Fruit fly (Drosophila melanogaster) whole organism, embryonic: ENCODE data around the gene Art8.

Experiments used
- Aef1 ChIP-seq: fragments of 200-800 bp; sonication (Bioruptor generic); IDR thresholded peaks from 3 replicates; pipeline ENCODE4 v1.3.6; 2022; ENCODE audit warnings: missing biosample characterization, missing genetic modification characterization
- CG10431 ChIP-seq: fragments of 200-800 bp; sonication (Bioruptor generic); optimal IDR thresholded peaks from 3 replicates; lab custom pipeline; 2018; ENCODE audit warnings: missing biosample characterization, mild to moderate bottlenecking, missing genetic modification characterization
- CG11247 ChIP-seq: fragments of 200-800 bp; sonication (Bioruptor generic); IDR thresholded peaks from 2 replicates; pipeline ENCODE4 v1.3.6; 2022; ENCODE audit warnings: missing biosample characterization, missing genetic modification characterization
- CG11398 ChIP-seq: fragments of 200-800 bp; sonication (Bioruptor generic); optimal IDR thresholded peaks from 2 replicates; lab custom pipeline; 2016; ENCODE audit warnings: missing biosample characterization, missing genetic modification characterization
- CG12104 ChIP-seq: fragments of 200-800 bp; sonication (Bioruptor generic); optimal IDR thresholded peaks from 3 replicates; lab custom pipeline; 2016; ENCODE audit warnings: missing biosample characterization, missing genetic modification characterization
- CG13775 ChIP-seq: fragments of 200-800 bp; sonication (Bioruptor generic); optimal IDR thresholded peaks from 3 replicates; lab custom pipeline; 2017; ENCODE audit warnings: missing biosample characterization, mild to moderate bottlenecking, missing genetic modification characterization
- CG14014 ChIP-seq: fragments of 200-800 bp; sonication (Bioruptor generic); IDR thresholded peaks from 2 replicates; pipeline ENCODE4 v1.3.6; 2022; ENCODE audit warnings: missing biosample characterization, missing genetic modification characterization
- CG14050 ChIP-seq: fragments of 200-800 bp; sonication (Bioruptor generic); IDR thresholded peaks from 3 replicates; pipeline ENCODE4 v1.3.6; 2022; ENCODE audit warnings: missing biosample characterization, missing genetic modification characterization
- CG16815 ChIP-seq: fragments of 200-800 bp; sonication (Bioruptor generic); optimal IDR thresholded peaks from 3 replicates; lab custom pipeline; 2017; ENCODE audit warnings: missing biosample characterization, mild to moderate bottlenecking, missing genetic modification characterization
- CG2875 ChIP-seq: fragments of 200-800 bp; sonication (Bioruptor generic); optimal IDR thresholded peaks from 2 replicates; lab custom pipeline; 2017; ENCODE audit warnings: missing biosample characterization, mild to moderate bottlenecking, missing genetic modification characterization, missing genetic modification reagents
- CG30020 ChIP-seq: fragments of 200-800 bp; optimal IDR thresholded peaks from 2 replicates; lab custom pipeline; 2019; ENCODE audit warnings: missing biosample characterization, mild to moderate bottlenecking, missing genetic modification characterization, moderate library complexity
- CG33213 ChIP-seq: fragments of 200-800 bp; sonication (Bioruptor generic); optimal IDR thresholded peaks from 3 replicates; lab custom pipeline; 2016; ENCODE audit warnings: missing biosample characterization, missing genetic modification characterization
- CG34422 ChIP-seq: fragments of 200-800 bp; sonication (Bioruptor generic); IDR thresholded peaks from 3 replicates; pipeline ENCODE4 v1.3.6; 2022; ENCODE audit warnings: missing biosample characterization, missing genetic modification characterization
- CG3838 ChIP-seq: fragments of 200-800 bp; sonication (Bioruptor generic); optimal IDR thresholded peaks from 3 replicates; lab custom pipeline; 2016; ENCODE audit warnings: missing biosample characterization, missing genetic modification characterization
- CG5245 ChIP-seq: fragments of 200-800 bp; sonication (Bioruptor generic); optimal IDR thresholded peaks from 3 replicates; lab custom pipeline; 2016; ENCODE audit warnings: missing biosample characterization, missing genetic modification characterization
- CG6254 ChIP-seq: fragments of 200-800 bp; sonication (Bioruptor generic); optimal IDR thresholded peaks from 3 replicates; lab custom pipeline; 2017; ENCODE audit warnings: mild to moderate bottlenecking, missing biosample characterization, missing genetic modification reagents, missing genetic modification characterization
- CG6272 ChIP-seq: fragments of 200-800 bp; sonication (Bioruptor generic); IDR thresholded peaks from 2 replicates; pipeline ENCODE4 v1.3.6; 2022; ENCODE audit warnings: missing biosample characterization, missing genetic modification characterization
- CG7357 ChIP-seq: fragments of 200-800 bp; sonication (Bioruptor generic); IDR thresholded peaks from 3 replicates; pipeline ENCODE4 v1.3.6; 2022; ENCODE audit warnings: missing biosample characterization, missing genetic modification characterization
- CG7372 ChIP-seq: fragments of 200-800 bp; sonication (Bioruptor generic); IDR thresholded peaks from 2 replicates; pipeline ENCODE4 v1.3.6; 2022; ENCODE audit warnings: missing biosample characterization, missing genetic modification characterization
- CG8944 ChIP-seq: fragments of 200-800 bp; sonication (Bioruptor generic); optimal IDR thresholded peaks from 3 replicates; lab custom pipeline; 2016; ENCODE audit warnings: missing biosample characterization, missing genetic modification characterization
- CG9797 ChIP-seq: fragments of 200-800 bp; sonication (Bioruptor generic); optimal IDR thresholded peaks from 3 replicates; lab custom pipeline; 2018; ENCODE audit warnings: missing biosample characterization, mild to moderate bottlenecking, missing genetic modification characterization
- CkIIα-i1 ChIP-seq: fragments of 200-800 bp; sonication (Bioruptor generic); IDR thresholded peaks from 2 replicates; pipeline ENCODE4 v1.3.6; 2022; ENCODE audit warnings: missing biosample characterization, missing genetic modification characterization
- Deaf1 ChIP-seq: fragments of 200-800 bp; optimal IDR thresholded peaks from 3 replicates; lab custom pipeline; 2019; ENCODE audit warnings: missing biosample characterization, mild to moderate bottlenecking, missing genetic modification characterization, moderate library complexity
- Elba2 ChIP-seq: fragments of 200-800 bp; sonication (Bioruptor generic); optimal IDR thresholded peaks from 3 replicates; lab custom pipeline; 2016; ENCODE audit warnings: missing biosample characterization, missing genetic modification characterization
- Hmx ChIP-seq: fragments of 200-800 bp; sonication (Bioruptor generic); optimal IDR thresholded peaks from 2 replicates; lab custom pipeline; 2016; ENCODE audit warnings: missing biosample characterization, missing genetic modification characterization
- Hr51 ChIP-seq, 2 experiments: fragments of 200-800 bp; sonication (Bioruptor generic); optimal IDR thresholded peaks; 2 replicates in 1 of 2; 3 replicates in 1 of 2; lab custom pipeline; 2016 to 2018; ENCODE audit warnings: missing biosample characterization in 2 of 2, missing genetic modification characterization in 2 of 2, mild to moderate bottlenecking in 1 of 2, moderate library complexity in 1 of 2
- Lhr ChIP-seq: fragments of 200-800 bp; sonication (Bioruptor generic); optimal IDR thresholded peaks from 3 replicates; lab custom pipeline; 2017; ENCODE audit warnings: mild to moderate bottlenecking, missing biosample characterization, missing genetic modification reagents, missing genetic modification characterization
- Ptx1 ChIP-seq: fragments of 200-800 bp; sonication (Bioruptor generic); IDR thresholded peaks from 2 replicates; pipeline ENCODE4 v1.3.6; 2022; ENCODE audit warnings: missing biosample characterization, missing genetic modification characterization
- Side ChIP-seq: fragments of 200-800 bp; sonication (Bioruptor generic); optimal IDR thresholded peaks from 2 replicates; lab custom pipeline; 2016; ENCODE audit warnings: missing biosample characterization, missing genetic modification characterization
- Vsx1 ChIP-seq: fragments of 200-800 bp; sonication (Bioruptor generic); optimal IDR thresholded peaks from 2 replicates; lab custom pipeline; 2017; ENCODE audit warnings: missing biosample characterization, mild to moderate bottlenecking, missing genetic modification characterization, missing genetic modification reagents
- al ChIP-seq: fragments of 200-800 bp; sonication (Bioruptor generic); IDR thresholded peaks from 2 replicates; pipeline ENCODE4 v1.3.6; 2022; ENCODE audit warnings: missing biosample characterization, missing genetic modification characterization
- bcd ChIP-seq: fragments of 200-800 bp; sonication (Bioruptor generic); optimal IDR thresholded peaks from 2 replicates; lab custom pipeline; 2017; ENCODE audit warnings: missing biosample characterization, mild to moderate bottlenecking, missing genetic modification characterization
- bigmax ChIP-seq: fragments of 200-800 bp; sonication (Bioruptor generic); optimal IDR thresholded peaks from 2 replicates; lab custom pipeline; 2018; ENCODE audit warnings: missing biosample characterization, mild to moderate bottlenecking, missing genetic modification characterization
- chn ChIP-seq: fragments of 200-800 bp; sonication (Bioruptor generic); optimal IDR thresholded peaks from 2 replicates; lab custom pipeline; 2016; ENCODE audit warnings: missing biosample characterization, missing genetic modification characterization
- crol ChIP-seq: fragments of 200-800 bp; sonication (Bioruptor generic); IDR thresholded peaks from 2 replicates; pipeline ENCODE4 v1.3.6; 2022; ENCODE audit warnings: missing biosample characterization, missing genetic modification characterization
- crp ChIP-seq, 2 experiments: fragments of 200-800 bp; sonication (Bioruptor generic); optimal IDR thresholded peaks; 2 replicates in 1 of 2; 3 replicates in 1 of 2; lab custom pipeline; 2017; ENCODE audit warnings: missing biosample characterization in 2 of 2, missing genetic modification characterization in 2 of 2, mild to moderate bottlenecking in 1 of 2, moderate library complexity in 1 of 2
- ems ChIP-seq: fragments of 200-800 bp; sonication (Bioruptor generic); optimal IDR thresholded peaks from 3 replicates; lab custom pipeline; 2016; ENCODE audit warnings: missing biosample characterization, missing genetic modification characterization
- ftz-f1 ChIP-seq: fragments of 200-800 bp; sonication (Bioruptor generic); optimal IDR thresholded peaks from 2 replicates; lab custom pipeline; 2016; ENCODE audit warnings: missing biosample characterization, missing genetic modification characterization
- gcm2 ChIP-seq: fragments of 200-800 bp; sonication (Bioruptor generic); optimal IDR thresholded peaks from 2 replicates; lab custom pipeline; 2016; ENCODE audit warnings: missing biosample characterization, missing genetic modification characterization
- h ChIP-seq: fragments of >200 bp; optimal IDR thresholded peaks from 2 replicates; lab custom pipeline; 2017
- jumu ChIP-seq: fragments of 200-800 bp; sonication (Bioruptor generic); optimal IDR thresholded peaks from 3 replicates; lab custom pipeline; 2016; ENCODE audit warnings: missing biosample characterization, missing genetic modification characterization
- kni ChIP-seq: fragments of 200-800 bp; sonication (Bioruptor generic); optimal IDR thresholded peaks from 3 replicates; lab custom pipeline; 2017; ENCODE audit warnings: mild to moderate bottlenecking, missing biosample characterization, missing genetic modification reagents, missing genetic modification characterization
- knrl ChIP-seq: fragments of 200-800 bp; sonication (Bioruptor generic); IDR thresholded peaks from 3 replicates; pipeline ENCODE4 v1.3.6; 2022; ENCODE audit warnings: missing biosample characterization, missing genetic modification characterization; ENCODE audit not compliant: partially characterized antibody
- mirr ChIP-seq: fragments of 200-800 bp; sonication (Bioruptor generic); optimal IDR thresholded peaks from 3 replicates; lab custom pipeline; 2018; ENCODE audit warnings: missing biosample characterization, mild to moderate bottlenecking, missing genetic modification characterization
- p53 ChIP-seq: fragments of 200-800 bp; sonication (Bioruptor generic); optimal IDR thresholded peaks from 2 replicates; lab custom pipeline; 2016; ENCODE audit warnings: missing biosample characterization, missing genetic modification characterization
- psq ChIP-seq: fragments of 200-800 bp; sonication (Bioruptor generic); optimal IDR thresholded peaks from 2 replicates; lab custom pipeline; 2017; ENCODE audit warnings: missing biosample characterization, missing genetic modification characterization
- sens ChIP-seq: fragments of 200-800 bp; sonication (Bioruptor generic); peaks from one replicate; lab custom pipeline; 2016; ENCODE audit warnings: missing biosample characterization, missing genetic modification characterization
- sima ChIP-seq: fragments of 200-800 bp; sonication (Bioruptor generic); optimal IDR thresholded peaks from 2 replicates; lab custom pipeline; 2016; ENCODE audit warnings: missing biosample characterization, missing genetic modification characterization
- sug ChIP-seq: fragments of 200-800 bp; optimal IDR thresholded peaks from 2 replicates; lab custom pipeline; 2019; ENCODE audit warnings: missing biosample characterization, mild to moderate bottlenecking, missing genetic modification characterization, moderate library complexity
- tna ChIP-seq: fragments of 200-800 bp; sonication (Bioruptor generic); IDR thresholded peaks from 2 replicates; pipeline ENCODE4 v1.3.6; 2022; ENCODE audit warnings: missing biosample characterization, missing genetic modification characterization; ENCODE audit not compliant: partially characterized antibody
- trh ChIP-seq: fragments of 200-800 bp; sonication (Bioruptor generic); optimal IDR thresholded peaks from 2 replicates; lab custom pipeline; 2016; ENCODE audit warnings: missing biosample characterization, missing genetic modification characterization
- unc-4 ChIP-seq: fragments of 200-800 bp; sonication (Bioruptor generic); IDR thresholded peaks from 2 replicates; pipeline ENCODE4 v1.3.6; 2022; ENCODE audit warnings: missing biosample characterization, missing genetic modification characterization; ENCODE audit not compliant: partially characterized antibody

The Art8 gene

dm6 chr2L:11010999-11011398 is at the start of gene Art8, which contains the start of gene dUTPase (continued):
- no peak for TF ChIP-seq mirr
- TF ChIP-seq al = peak; percentile 45
- peak; percentile 88 for TF ChIP-seq knrl (GFP tag; lab: Robert Waterston, UW)
- TF ChIP-seq unc-4 (GFP tag; lab: Robert Waterston, UW) = peak; percentile 93
- no peak for TF ChIP-seq CG7357 (GFP tag; lab: Robert Waterston, UW)
- no peak for TF ChIP-seq CkIIα-i1 (GFP tag; lab: Robert Waterston, UW)
- TF ChIP-seq Lhr (GFP tag; lab: Kevin White, UChicago) = peak; percentile 53
- TF ChIP-seq chn (GFP tag; lab: Kevin White, UChicago) = peak; percentile 49
- TF ChIP-seq sug (tag; lab: Kevin White, UChicago) = peak; percentile 70
- peak; percentile 38 for TF ChIP-seq CG16815 (GFP tag; lab: Kevin White, UChicago)
- TF ChIP-seq CG10431 (GFP tag; lab: Kevin White, UChicago) = no peak
- TF ChIP-seq bcd (GFP tag; lab: Kevin White, UChicago) = peak; percentile 46
- peak; percentile 90 for TF ChIP-seq sens (GFP tag; lab: Kevin White, UChicago)
- 0 out of 3 replicates have a peak, but pooled peaks have one; percentile 25 for TF ChIP-seq CG14050 (GFP tag; lab: Robert Waterston, UW)
- peak; percentile 4 for TF ChIP-seq trh (GFP tag; lab: Kevin White, UChicago)
- TF ChIP-seq CG5245 (GFP tag; lab: Kevin White, UChicago) = peak; percentile 49
- peak; percentile 79 for TF ChIP-seq CG13775 (GFP tag; lab: Kevin White, UChicago)
- TF ChIP-seq bigmax = no peak
- TF ChIP-seq psq = peak; percentile 22
- no peak for TF ChIP-seq CG8944 (GFP tag; lab: Kevin White, UChicago)
- TF ChIP-seq h = no peak
- TF ChIP-seq ftz-f1 (GFP tag; lab: Kevin White, UChicago) = no peak
- no peak for TF ChIP-seq Side (GFP tag; lab: Kevin White, UChicago)
- TF ChIP-seq CG9797 (GFP tag; lab: Kevin White, UChicago) = peak; percentile 74
- TF ChIP-seq ems (GFP tag; lab: Kevin White, UChicago) = no peak
- TF ChIP-seq CG6272 (GFP tag; lab: Robert Waterston, UW) = peak; percentile 33
- TF ChIP-seq CG30020 (tag; lab: Kevin White, UChicago) = peak; percentile 73
- TF ChIP-seq CG7372 (GFP tag; lab: Robert Waterston, UW) = no peak
- TF ChIP-seq crol (GFP tag; lab: Robert Waterston, UW) = no peak
- peak; percentile 63 for TF ChIP-seq CG14014 (GFP tag; lab: Robert Waterston, UW)
- peak in 1 of 2 experiments; percentile 34 for TF ChIP-seq Hr51 (GFP tag; optimal IDR thresholded peaks at IDR 0.05; lab: Kevin White, UChicago)
- TF ChIP-seq Hmx (GFP tag; lab: Kevin White, UChicago) = no peak
- peak; percentile 26 for TF ChIP-seq CG33213 (GFP tag; lab: Kevin White, UChicago)
- TF ChIP-seq crp (GFP tag; optimal IDR thresholded peaks at IDR 0.05; lab: Kevin White, UChicago) = no peak
- no peak for TF ChIP-seq Vsx1 (GFP tag; lab: Kevin White, UChicago)
- TF ChIP-seq Elba2 (GFP tag; lab: Kevin White, UChicago) = peak; percentile 44
- TF ChIP-seq Ptx1 (GFP tag; lab: Robert Waterston, UW) = peak; percentile 83
- TF ChIP-seq tna (GFP tag; lab: Robert Waterston, UW) = peak; percentile 48; the same call in 1 of the 2 replicates
- TF ChIP-seq gcm2 (GFP tag; lab: Kevin White, UChicago) = no peak
- no peak for TF ChIP-seq CG3838
- TF ChIP-seq CG11247 (GFP tag; lab: Robert Waterston, UW) = peak; percentile 65
- no peak for TF ChIP-seq kni (GFP tag; lab: Kevin White, UChicago)
- TF ChIP-seq p53 = no peak
- no peak for TF ChIP-seq CG11398
- no peak for TF ChIP-seq CG6254 (GFP tag; lab: Kevin White, UChicago)
- TF ChIP-seq sima = no peak
- peak; percentile 51; the same call in 2 of the 3 replicates for TF ChIP-seq Aef1
- TF ChIP-seq Deaf1 (tag; lab: Kevin White, UChicago) = no peak
- peak; percentile 67; the same call in 2 of the 3 replicates for TF ChIP-seq CG34422 (GFP tag; lab: Robert Waterston, UW)
- TF ChIP-seq CG2875 (GFP tag; lab: Kevin White, UChicago) = no peak
- TF ChIP-seq jumu (GFP tag; lab: Kevin White, UChicago) = no peak
- peak; percentile 61 for TF ChIP-seq CG12104 (GFP tag; lab: Kevin White, UChicago)
